Fruit fly (Drosophila melanogaster): ENCODE data around the gene CG6333.
A peak's percentile ranks its signal among the peaks of the same experiment; 100 is the strongest.

CG6333 gene

DNA sequence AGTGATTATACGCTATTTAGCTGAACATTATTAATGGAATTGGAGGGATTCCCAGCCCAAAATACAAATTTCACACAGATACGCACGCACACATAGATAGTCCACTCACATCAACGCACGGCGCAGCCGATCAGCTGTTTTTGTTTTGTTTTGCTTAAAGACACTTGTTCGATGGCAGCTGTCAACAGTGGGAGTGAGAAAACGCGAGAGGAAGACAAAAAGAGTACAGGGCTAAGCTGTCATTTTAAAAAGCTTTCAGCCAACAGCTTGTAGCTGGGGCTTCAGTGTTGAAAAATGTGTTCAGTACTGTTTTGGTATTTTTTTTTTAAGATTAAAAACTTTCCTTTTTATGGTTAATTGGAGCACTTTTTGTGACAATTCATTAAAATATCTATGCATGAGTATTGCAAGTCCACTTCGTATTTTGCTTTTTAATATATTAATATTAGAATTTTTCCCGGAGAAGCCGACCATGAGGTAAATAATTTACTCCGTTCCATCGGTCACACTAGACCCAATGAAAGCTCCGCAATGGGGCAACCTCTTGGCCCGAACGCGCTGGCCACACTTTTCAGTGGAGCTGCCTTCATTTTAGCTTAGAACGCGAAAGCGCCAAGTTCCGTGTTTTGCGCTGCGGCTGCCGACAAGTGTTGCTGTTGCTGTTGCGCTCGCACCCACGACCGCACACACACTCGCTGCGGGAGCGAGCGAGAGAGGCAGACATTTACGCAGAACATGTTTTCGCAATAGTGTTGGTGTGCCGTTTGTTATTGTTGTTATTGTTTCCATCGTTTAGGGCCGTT is 47.1 kb upstream of the CG6333 start (continued):
- peak; percentile 79 for TF ChIP-seq Bgb (GFP tag; IDR thresholded peaks at IDR 0.05; ENCODE audit: partially characterized antibody)
- peak; percentile 58 for TF ChIP-seq ems (GFP tag; optimal IDR thresholded peaks at IDR 0.05)
- 0 out of 3 replicates have a peak, but pooled peaks have one; percentile 26 for TF ChIP-seq ken (GFP tag; IDR thresholded peaks at IDR 0.05)
- TF ChIP-seq CG6175 (GFP tag; IDR thresholded peaks at IDR 0.05) = peak; percentile 26; the same call in 1 of the 3 replicates
- peak; percentile 68 for TF ChIP-seq row (GFP tag; IDR thresholded peaks at IDR 0.05)
- TF ChIP-seq Antp (GFP tag; optimal IDR thresholded peaks at IDR 0.05) = no peak
- no peak for TF ChIP-seq CG11456 (GFP tag; IDR thresholded peaks at IDR 0.05)
- TF ChIP-seq CG10462 (GFP tag; optimal IDR thresholded peaks at IDR 0.05) = peak; percentile 2
- TF ChIP-seq lab (GFP tag; optimal IDR thresholded peaks at IDR 0.05) = peak; percentile 81
- no peak for TF ChIP-seq sima (GFP tag; optimal IDR thresholded peaks at IDR 0.05)
- TF ChIP-seq eve (GFP tag; optimal IDR thresholded peaks at IDR 0.05) = peak in 1 of 2 experiments; percentile 83
- TF ChIP-seq CG10147 (GFP tag; optimal IDR thresholded peaks at IDR 0.05) = peak; percentile 20
- TF ChIP-seq Trl (optimal IDR thresholded peaks at IDR 0.05) = peak in 1 of 2 experiments; percentile 64
- peak; percentile 31 for TF ChIP-seq Trl (GFP tag; optimal IDR thresholded peaks at IDR 0.05)
- no peak; the same call in 2 of the 3 replicates for TF ChIP-seq hb (GFP tag; IDR thresholded peaks at IDR 0.05; ENCODE audit: partially characterized antibody)
- no peak for TF ChIP-seq Bdp1 (GFP tag; optimal IDR thresholded peaks at IDR 0.05)
- TF ChIP-seq ind (GFP tag; optimal IDR thresholded peaks at IDR 0.05) = peak; percentile 61
- TF ChIP-seq CG7987 (GFP tag; optimal IDR thresholded peaks at IDR 0.05) = peak; percentile 51
- peak; percentile 33 for TF ChIP-seq CG18619 (GFP tag; optimal IDR thresholded peaks at IDR 0.05)
- peak; percentile 58 for TF ChIP-seq Hsf (GFP tag; optimal IDR thresholded peaks at IDR 0.05)
- no peak for TF ChIP-seq danr (GFP tag; IDR thresholded peaks at IDR 0.05)
- TF ChIP-seq oc (tag; optimal IDR thresholded peaks at IDR 0.05) = peak; percentile 38
- no peak for TF ChIP-seq luna (GFP tag; optimal IDR thresholded peaks at IDR 0.05)
- peak; percentile 76 for TF ChIP-seq exex (tag; optimal IDR thresholded peaks at IDR 0.05)
- no peak for TF ChIP-seq p53 (GFP tag; optimal IDR thresholded peaks at IDR 0.05)
- TF ChIP-seq fd102C (GFP tag; optimal IDR thresholded peaks at IDR 0.05) = no peak
- peak; percentile 48; the same call in 1 of the 2 replicates for TF ChIP-seq CG14014 (GFP tag; IDR thresholded peaks at IDR 0.05)
- TF ChIP-seq Spps (tag; optimal IDR thresholded peaks at IDR 0.05) = no peak
- 0 out of 2 replicates have a peak, but pooled peaks have one; percentile 25 for TF ChIP-seq unc-4 (GFP tag; IDR thresholded peaks at IDR 0.05; ENCODE audit: partially characterized antibody)
- TF ChIP-seq Hr39 (optimal IDR thresholded peaks at IDR 0.05) = no peak
- TF ChIP-seq nom (GFP tag; optimal IDR thresholded peaks at IDR 0.05) = peak; percentile 51
- TF ChIP-seq pnt (GFP tag; optimal IDR thresholded peaks at IDR 0.05) = peak; percentile 4
- TF ChIP-seq CG32767 (GFP tag; IDR thresholded peaks at IDR 0.05) = peak; percentile 14; the same call in 1 of the 2 replicates
- peak; percentile 17 for TF ChIP-seq tap (tag; optimal IDR thresholded peaks at IDR 0.05)
- TF ChIP-seq CG2875 (GFP tag; optimal IDR thresholded peaks at IDR 0.05) = no peak
- TF ChIP-seq CG15696 (tag; optimal IDR thresholded peaks at IDR 0.05) = no peak
- no peak for TF ChIP-seq CG9817 (tag; optimal IDR thresholded peaks at IDR 0.05)
- no peak for TF ChIP-seq CG1024 (GFP tag; IDR thresholded peaks at IDR 0.05)
- TF ChIP-seq Stat92E (GFP tag; optimal IDR thresholded peaks at IDR 0.05) = peak in 1 of 3 experiments; percentile 54
- no peak for TF ChIP-seq CG3065 (GFP tag; optimal IDR thresholded peaks at IDR 0.05)
- peak; percentile 12 for TF ChIP-seq mam (GFP tag; optimal IDR thresholded peaks at IDR 0.05)
- TF ChIP-seq CG5180 (GFP tag; optimal IDR thresholded peaks at IDR 0.05) = peak; percentile 12
- peak; percentile 40; the same call in 1 of the 2 replicates for TF ChIP-seq E2f1 (GFP tag; IDR thresholded peaks at IDR 0.05)
- TF ChIP-seq dimm (GFP tag; IDR thresholded peaks at IDR 0.05) = no peak
- peak; percentile 3 for TF ChIP-seq fd96Cb (tag; optimal IDR thresholded peaks at IDR 0.05)
- peak; percentile 75 for TF ChIP-seq sens (GFP tag)
- peak; percentile 67 for TF ChIP-seq corto (GFP tag; optimal IDR thresholded peaks at IDR 0.05)
- TF ChIP-seq nerfin-1 (tag; optimal IDR thresholded peaks at IDR 0.05) = no peak
- TF ChIP-seq CG7745 (tag; optimal IDR thresholded peaks at IDR 0.05) = no peak

Data from whole organism, embryonic.